Worm (Caenorhabditis elegans): ENCODE data around the gene sysm-1.

DNA sequence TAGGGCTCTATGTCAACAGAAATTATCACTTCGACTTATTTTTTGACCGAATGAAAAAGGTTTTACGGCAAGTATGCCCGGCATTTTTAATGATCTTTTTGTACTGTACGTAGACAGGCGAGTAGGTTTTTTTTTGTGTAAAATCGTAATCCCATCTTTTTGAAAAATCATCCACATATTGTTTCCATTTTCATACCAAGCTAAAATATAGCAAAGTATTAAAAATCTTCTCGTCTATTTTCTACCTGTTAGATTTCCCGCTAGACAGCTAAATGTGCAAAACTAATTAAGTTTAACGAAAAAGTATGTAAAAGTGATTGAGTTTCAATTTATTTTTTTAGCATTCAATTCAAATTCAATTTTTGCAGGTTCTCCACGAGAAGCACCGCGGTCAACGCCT lies 48.4 kb upstream of the sysm-1 start, which contains the start of gene C16D2.1:
- TF ChIP-seq snpc-4 (tag; optimal IDR thresholded peaks at IDR 0.05) (no peak), ces-1 (GFP tag; optimal IDR thresholded peaks at IDR 0.05) (no peak), nhr-12 (tag; optimal IDR thresholded peaks at IDR 0.05) (no peak), elt-3 (tag; optimal IDR thresholded peaks at IDR 0.05) (no peak)

All from whole organism, mixed stage, embryonic.